Fruit fly (Drosophila melanogaster) whole organism, embryonic: ENCODE measurements around the gene Jhbp6.

Source experiments
- Ada2b ChIP-seq: fragments of 200-800 bp; sonication (Bioruptor generic); IDR thresholded peaks from 2 replicates; pipeline ENCODE4 v1.3.6; 2022; ENCODE audit warnings: missing biosample characterization, missing genetic modification characterization
- Asciz ChIP-seq: fragments of 200-800 bp; sonication (Bioruptor generic); optimal IDR thresholded peaks from 2 replicates; lab custom pipeline; 2017; ENCODE audit warnings: missing biosample characterization, mild to moderate bottlenecking, missing genetic modification characterization, missing genetic modification reagents
- Atf-2 ChIP-seq: fragments of 200-800 bp; sonication (Bioruptor generic); optimal IDR thresholded peaks from 2 replicates; lab custom pipeline; 2016; ENCODE audit warnings: missing biosample characterization, missing genetic modification characterization
- CG10543 ChIP-seq: fragments of 200-800 bp; sonication (Bioruptor generic); optimal IDR thresholded peaks from 3 replicates; lab custom pipeline; 2017; ENCODE audit warnings: missing biosample characterization, mild to moderate bottlenecking, missing genetic modification characterization, moderate library complexity
- CG11093 ChIP-seq: fragments of 200-800 bp; sonication (Bioruptor generic); IDR thresholded peaks from 3 replicates; pipeline ENCODE4 v1.3.6; 2022; ENCODE audit warnings: missing biosample characterization, missing genetic modification characterization
- CG13287 ChIP-seq: fragments of 200-800 bp; sonication (Bioruptor generic); IDR thresholded peaks from 2 replicates; pipeline ENCODE4 v1.3.6; 2022; ENCODE audit warnings: missing biosample characterization, missing genetic modification characterization; ENCODE audit not compliant: partially characterized antibody
- CG17912 ChIP-seq: fragments of 200-800 bp; sonication (Bioruptor generic); optimal IDR thresholded peaks from 2 replicates; lab custom pipeline; 2018; ENCODE audit warnings: missing biosample characterization, mild to moderate bottlenecking, missing genetic modification characterization
- CG2116 ChIP-seq: fragments of 200-800 bp; sonication (Bioruptor generic); optimal IDR thresholded peaks from 3 replicates; lab custom pipeline; 2018; ENCODE audit warnings: missing biosample characterization, mild to moderate bottlenecking, missing genetic modification characterization
- CG31388 ChIP-seq: fragments of 200-800 bp; sonication (Bioruptor generic); optimal IDR thresholded peaks from 2 replicates; lab custom pipeline; 2016; ENCODE audit warnings: missing biosample characterization, missing genetic modification characterization
- CG31441 ChIP-seq: fragments of 200-800 bp; sonication (Bioruptor generic); IDR thresholded peaks from 2 replicates; pipeline ENCODE4 v1.3.6; 2022; ENCODE audit warnings: missing biosample characterization, missing genetic modification characterization
- CG32532 ChIP-seq: fragments of 200-800 bp; sonication (Bioruptor generic); IDR thresholded peaks from 2 replicates; pipeline ENCODE4 v1.3.6; 2022; ENCODE audit warnings: missing biosample characterization, missing genetic modification characterization
- CG3995 ChIP-seq: fragments of 200-800 bp; sonication (Bioruptor generic); optimal IDR thresholded peaks from 3 replicates; lab custom pipeline; 2016; ENCODE audit warnings: missing biosample characterization, missing genetic modification characterization
- CG4360 ChIP-seq: fragments of 200-800 bp; sonication (Bioruptor generic); IDR thresholded peaks from 2 replicates; pipeline ENCODE4 v1.3.6; 2022; ENCODE audit warnings: missing biosample characterization, missing genetic modification characterization
- CG4617 ChIP-seq: fragments of 200-800 bp; sonication (Bioruptor generic); optimal IDR thresholded peaks from 3 replicates; lab custom pipeline; 2016; ENCODE audit warnings: missing biosample characterization, missing genetic modification characterization, borderline replicate concordance
- CG6654 ChIP-seq: fragments of 200-800 bp; sonication (Bioruptor generic); optimal IDR thresholded peaks from 2 replicates; lab custom pipeline; 2017; ENCODE audit warnings: missing biosample characterization, mild to moderate bottlenecking, missing genetic modification characterization
- CG6813 ChIP-seq: fragments of 200-800 bp; sonication (Bioruptor generic); optimal IDR thresholded peaks from 2 replicates; lab custom pipeline; 2017; ENCODE audit warnings: missing biosample characterization, missing genetic modification characterization, mild to moderate bottlenecking, moderate library complexity, missing genetic modification reagents
- CG7271 ChIP-seq: fragments of 200-800 bp; sonication (Bioruptor generic); optimal IDR thresholded peaks from 2 replicates; lab custom pipeline; 2018; ENCODE audit warnings: missing biosample characterization, mild to moderate bottlenecking, missing genetic modification characterization, moderate library complexity
- CG7745 ChIP-seq: fragments of 200-800 bp; sonication (Bioruptor generic); optimal IDR thresholded peaks from 2 replicates; lab custom pipeline; 2018; ENCODE audit warnings: missing biosample characterization, mild to moderate bottlenecking, missing genetic modification characterization, moderate library complexity
- CG7928 ChIP-seq: fragments of 200-800 bp; sonication (Bioruptor generic); optimal IDR thresholded peaks from 2 replicates; lab custom pipeline; 2017; ENCODE audit warnings: missing biosample characterization, mild to moderate bottlenecking, missing genetic modification characterization
- D19B ChIP-seq: fragments of 200-800 bp; sonication (Bioruptor generic); optimal IDR thresholded peaks from 2 replicates; lab custom pipeline; 2017; ENCODE audit warnings: missing biosample characterization, mild to moderate bottlenecking, missing genetic modification characterization
- Dad ChIP-seq: fragments of 200-800 bp; sonication (Bioruptor generic); optimal IDR thresholded peaks from 3 replicates; lab custom pipeline; 2016; ENCODE audit warnings: missing biosample characterization, missing genetic modification characterization
- Dfd ChIP-seq, 2 experiments: fragments of >200 bp; optimal IDR thresholded peaks; 2 replicates each; lab custom pipeline; 2017; ENCODE audit warnings: missing biosample characterization in 2 of 2, missing genetic modification characterization in 2 of 2
- Doc2 ChIP-seq: fragments of 200-800 bp; sonication (Bioruptor generic); IDR thresholded peaks from 2 replicates; pipeline ENCODE4 v1.3.6; 2022; ENCODE audit warnings: missing biosample characterization, missing genetic modification characterization
- Dp ChIP-seq: fragments of 200-800 bp; sonication (Bioruptor generic); optimal IDR thresholded peaks from 2 replicates; lab custom pipeline; 2018; ENCODE audit warnings: missing biosample characterization, mild to moderate bottlenecking, missing genetic modification characterization, moderate library complexity
- Gsc ChIP-seq: fragments of 200-800 bp; sonication (Bioruptor generic); IDR thresholded peaks from 2 replicates; pipeline ENCODE4 v1.3.6; 2022; ENCODE audit warnings: missing biosample characterization, missing genetic modification characterization
- HHEX ChIP-seq: fragments of 200-800 bp; sonication (Bioruptor generic); optimal IDR thresholded peaks from 3 replicates; lab custom pipeline; 2017; ENCODE audit warnings: missing biosample characterization, mild to moderate bottlenecking, missing genetic modification characterization, missing genetic modification reagents
- Hand ChIP-seq: fragments of 200-800 bp; sonication (Bioruptor generic); optimal IDR thresholded peaks from 2 replicates; lab custom pipeline; 2017; ENCODE audit warnings: mild to moderate bottlenecking, missing biosample characterization, missing genetic modification reagents, missing genetic modification characterization
- HmgZ ChIP-seq: fragments of 200-800 bp; sonication (Bioruptor generic); optimal IDR thresholded peaks from 2 replicates; lab custom pipeline; 2018; ENCODE audit warnings: missing biosample characterization, mild to moderate bottlenecking, missing genetic modification characterization
- Hr51 ChIP-seq, 2 experiments: fragments of 200-800 bp; sonication (Bioruptor generic); optimal IDR thresholded peaks; 2 replicates in 1 of 2; 3 replicates in 1 of 2; lab custom pipeline; 2016 to 2018; ENCODE audit warnings: missing biosample characterization in 2 of 2, missing genetic modification characterization in 2 of 2, mild to moderate bottlenecking in 1 of 2, moderate library complexity in 1 of 2
- Jarid2 ChIP-seq: fragments of 200-800 bp; sonication (Bioruptor generic); optimal IDR thresholded peaks from 3 replicates; lab custom pipeline; 2017; ENCODE audit warnings: mild to moderate bottlenecking, missing biosample characterization, missing genetic modification reagents, missing genetic modification characterization
- Kr ChIP-seq: fragments of 200-800 bp; sonication (Bioruptor generic); optimal IDR thresholded peaks from 2 replicates; lab custom pipeline; 2017; ENCODE audit warnings: missing biosample characterization, mild to moderate bottlenecking, missing genetic modification characterization
- MBD-R2 ChIP-seq: fragments of 200-800 bp; sonication (Bioruptor generic); IDR thresholded peaks from 2 replicates; pipeline ENCODE4 v1.3.6; 2022; ENCODE audit warnings: missing biosample characterization, missing genetic modification characterization
- Mrtf ChIP-seq: fragments of 200-800 bp; sonication (Bioruptor generic); IDR thresholded peaks from 3 replicates; pipeline ENCODE4 v1.3.6; 2022; ENCODE audit warnings: missing biosample characterization, missing genetic modification characterization
- Taf1 ChIP-seq: fragments of 200-800 bp; sonication (Bioruptor generic); IDR thresholded peaks from 2 replicates; pipeline ENCODE4 v1.3.6; 2022; ENCODE audit warnings: missing biosample characterization, missing genetic modification characterization
- Vsx1 ChIP-seq: fragments of 200-800 bp; sonication (Bioruptor generic); optimal IDR thresholded peaks from 2 replicates; lab custom pipeline; 2017; ENCODE audit warnings: missing biosample characterization, mild to moderate bottlenecking, missing genetic modification characterization, missing genetic modification reagents
- ab ChIP-seq: fragments of 200-800 bp; sonication (Bioruptor generic); optimal IDR thresholded peaks from 2 replicates; lab custom pipeline; 2016; ENCODE audit warnings: missing biosample characterization, missing genetic modification characterization
- aop ChIP-seq: fragments of 200-800 bp; sonication (Bioruptor generic); IDR thresholded peaks from 2 replicates; pipeline ENCODE4 v1.3.6; 2022; ENCODE audit warnings: missing biosample characterization, missing genetic modification characterization
- ato ChIP-seq: fragments of 200-800 bp; sonication (Bioruptor generic); IDR thresholded peaks from 2 replicates; pipeline ENCODE4 v1.3.6; 2022; ENCODE audit warnings: missing biosample characterization, missing genetic modification characterization; ENCODE audit not compliant: partially characterized antibody
- az2 ChIP-seq: fragments of 200-800 bp; sonication (Bioruptor generic); optimal IDR thresholded peaks from 3 replicates; lab custom pipeline; 2016; ENCODE audit warnings: missing biosample characterization, missing genetic modification characterization
- bab2 ChIP-seq: fragments of 200-800 bp; sonication (Bioruptor generic); optimal IDR thresholded peaks from 2 replicates; lab custom pipeline; 2016; ENCODE audit warnings: missing biosample characterization, missing genetic modification characterization
- croc ChIP-seq: fragments of 200-800 bp; sonication (Bioruptor generic); conservative IDR thresholded peaks from 3 replicates; pipeline ENCODE4 v1.3.6; 2022; ENCODE audit warnings: missing biosample characterization, missing genetic modification characterization
- crp ChIP-seq, 2 experiments: fragments of 200-800 bp; sonication (Bioruptor generic); optimal IDR thresholded peaks; 2 replicates in 1 of 2; 3 replicates in 1 of 2; lab custom pipeline; 2017; ENCODE audit warnings: missing biosample characterization in 2 of 2, missing genetic modification characterization in 2 of 2, mild to moderate bottlenecking in 1 of 2, moderate library complexity in 1 of 2
- grau ChIP-seq: fragments of 200-800 bp; optimal IDR thresholded peaks from 3 replicates; lab custom pipeline; 2019; ENCODE audit warnings: missing biosample characterization, mild to moderate bottlenecking, missing genetic modification characterization, moderate library complexity
- gro ChIP-seq: fragments of 200-800 bp; sonication (Bioruptor generic); optimal IDR thresholded peaks from 2 replicates; lab custom pipeline; 2016; ENCODE audit warnings: missing biosample characterization, missing genetic modification characterization
- nerfin-2 ChIP-seq: fragments of 200-800 bp; sonication (Bioruptor generic); IDR thresholded peaks from 2 replicates; pipeline ENCODE4 v1.3.6; 2022; ENCODE audit warnings: missing biosample characterization, missing genetic modification characterization; ENCODE audit not compliant: partially characterized antibody
- sna ChIP-seq: fragments of 200-800 bp; sonication (Bioruptor generic); IDR thresholded peaks from 2 replicates; pipeline ENCODE4 v1.3.6; 2022; ENCODE audit warnings: missing biosample characterization, missing genetic modification characterization; ENCODE audit not compliant: partially characterized antibody
- tin ChIP-seq: fragments of 200-800 bp; sonication (Bioruptor generic); optimal IDR thresholded peaks from 3 replicates; lab custom pipeline; 2016; ENCODE audit warnings: missing biosample characterization, missing genetic modification characterization
- tup ChIP-seq: fragments of 200-800 bp; sonication (Bioruptor generic); optimal IDR thresholded peaks from 2 replicates; lab custom pipeline; 2016; ENCODE audit warnings: missing biosample characterization, mild to moderate bottlenecking, missing genetic modification characterization, moderate library complexity
- vfl ChIP-seq: fragments of 200-800 bp; sonication (Bioruptor generic); optimal IDR thresholded peaks from 2 replicates; lab custom pipeline; 2016; ENCODE audit warnings: missing biosample characterization, missing genetic modification characterization

Gene Jhbp6

dm6 chr3L:22717137-22717767 is 47.5 kb downstream of the Jhbp6 start, which contains the start of the genes ArfGAP3 and CG32452 (continued):
- TF ChIP-seq gro (GFP tag; lab: Kevin White, UChicago) (peak; percentile 24), CG4360 (GFP tag; lab: Robert Waterston, UW) (no peak), Taf1 (GFP tag; lab: Robert Waterston, UW) (no peak), CG6654 (GFP tag; lab: Kevin White, UChicago) (no peak), nerfin-2 (GFP tag; lab: Robert Waterston, UW) (no peak), Jarid2 (GFP tag; lab: Kevin White, UChicago) (peak; percentile 30), CG13287 (GFP tag; lab: Robert Waterston, UW) (peak; percentile 68), HmgZ (peak; percentile 58), Dfd (GFP tag; optimal IDR thresholded peaks at IDR 0.05; lab: Kevin White, UChicago) (no peak), CG7928 (GFP tag; lab: Kevin White, UChicago) (no peak), CG7745 (no peak), CG7271 (tag; lab: Kevin White, UChicago) (no peak), aop (GFP tag; lab: Robert Waterston, UW) (0 out of 2 replicates have a peak, but pooled peaks have one; percentile 23), Kr (no peak), ab (GFP tag; lab: Kevin White, UChicago) (no peak), Asciz (GFP tag; lab: Kevin White, UChicago) (peak; percentile 25), Hand (no peak), CG31388 (peak; percentile 37), CG32532 (GFP tag; lab: Robert Waterston, UW) (peak; percentile 82), CG3995 (peak; percentile 39), MBD-R2 (GFP tag; lab: Robert Waterston, UW) (peak; percentile 22), Dad (GFP tag; lab: Kevin White, UChicago) (peak; percentile 48), croc (GFP tag; lab: Robert Waterston, UW) (peak; percentile 26; the same call in 1 of the 3 replicates), Mrtf (GFP tag; lab: Robert Waterston, UW) (no peak; the same call in 2 of the 3 replicates), CG4617 (GFP tag; lab: Kevin White, UChicago) (no peak), Doc2 (no peak), tup (GFP tag; lab: Kevin White, UChicago) (no peak), CG31441 (GFP tag; lab: Robert Waterston, UW) (peak; percentile 81), Gsc (GFP tag; lab: Robert Waterston, UW) (no peak), CG6813 (GFP tag; lab: Kevin White, UChicago) (peak; percentile 35), Hr51 (GFP tag; optimal IDR thresholded peaks at IDR 0.05; lab: Kevin White, UChicago) (peak; percentile 52 to 75), grau (peak; percentile 74), Dp (peak; percentile 51), Ada2b (GFP tag; lab: Robert Waterston, UW) (peak; percentile 77), CG10543 (GFP tag; lab: Kevin White, UChicago) (peak; percentile 81), az2 (GFP tag; lab: Kevin White, UChicago) (peak; percentile 78), ato (GFP tag; lab: Robert Waterston, UW) (no peak), HHEX (GFP tag; lab: Kevin White, UChicago) (peak; percentile 56), CG11093 (peak; percentile 47; the same call in 1 of the 3 replicates), CG2116 (GFP tag; lab: Kevin White, UChicago) (peak; percentile 78), CG17912 (GFP tag; lab: Kevin White, UChicago) (peak; percentile 67), Atf-2 (GFP tag; lab: Kevin White, UChicago) (no peak), crp (GFP tag; optimal IDR thresholded peaks at IDR 0.05; lab: Kevin White, UChicago) (peak in 1 of 2 experiments; percentile 44), vfl (GFP tag; lab: Kevin White, UChicago) (peak; percentile 37), bab2 (GFP tag; lab: Kevin White, UChicago) (peak; percentile 67), D19B (GFP tag; lab: Kevin White, UChicago) (peak; percentile 45), tin (GFP tag; lab: Kevin White, UChicago) (peak; percentile 72), sna (GFP tag; lab: Robert Waterston, UW) (0 out of 2 replicates have a peak, but pooled peaks have one; percentile 46), Vsx1 (GFP tag; lab: Kevin White, UChicago) (no peak)
